Worm (Caenorhabditis elegans) whole organism, young adult: ENCODE data around the gene glb-11.
A peak's percentile ranks its signal among the peaks of the same experiment; 100 is the strongest.

ENCODE experiments used
- B0035.1 ChIP-seq: sonication (generic microtip); optimal IDR thresholded peaks from 2 replicates; lab custom pipeline; 2016; ENCODE audit warnings: missing genetic modification characterization, mild to moderate bottlenecking, missing compliant biosample characterization, missing genotype, missing genetic modification reagents
- F23B12.7 ChIP-seq: sonication (generic microtip); optimal IDR thresholded peaks from 2 replicates; lab custom pipeline; 2017; ENCODE audit warnings: missing genetic modification characterization, mild to moderate bottlenecking, missing compliant biosample characterization, antibody characterized with exemption, moderate library complexity; ENCODE audit not compliant: insufficient read depth
- let-607 ChIP-seq, 2 experiments: fragments of 200-800 bp in 1 of 2; sonication (Bioruptor generic) in 1 of 2; sonication (generic microtip) in 1 of 2; optimal IDR thresholded peaks; 2 replicates each; lab custom pipeline; 2016 to 2018; ENCODE audit warnings: mild to moderate bottlenecking in 2 of 2, missing compliant biosample characterization in 2 of 2, missing genetic modification characterization in 2 of 2, moderate library complexity in 2 of 2, missing genotype in 1 of 2
- pha-4 ChIP-seq: fragments of 150-350 bp; sonication (generic microtip); optimal IDR thresholded peaks from 2 replicates; lab custom pipeline; 2014; ENCODE audit warnings: missing biosample characterization, missing genetic modification reagents, missing genetic modification characterization
- sea-2 ChIP-seq: fragments of 200-800 bp; sonication (Bioruptor generic); IDR thresholded peaks from 2 replicates; pipeline ENCODE4 v1.3.6; 2022; ENCODE audit warnings: missing genetic modification characterization, missing compliant biosample characterization

DNA sequence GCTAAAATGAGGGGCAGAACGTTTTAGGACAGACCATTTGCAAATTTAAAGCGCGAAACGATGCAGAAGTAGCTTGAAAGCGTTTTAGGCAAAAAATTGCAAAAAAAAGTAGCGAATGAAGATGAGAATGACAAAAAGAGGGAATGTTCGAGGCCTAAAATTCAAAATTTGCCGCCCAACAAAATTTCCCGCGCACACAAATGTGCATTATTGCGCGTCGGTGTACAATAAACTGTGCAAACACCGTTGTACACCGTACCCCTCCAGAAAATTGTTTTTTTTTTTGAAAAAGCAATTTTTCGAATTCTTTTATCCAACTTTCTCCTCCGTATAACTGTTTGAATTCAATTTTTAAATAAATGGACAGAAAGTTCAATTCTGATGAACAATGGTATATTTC lies 27.8 kb upstream of the glb-11 start, which contains the start of gene snpc-3.4:
- TF ChIP-seq F23B12.7 (tag; lab: Kevin White, UChicago) (peak; percentile 21), pha-4 (tag; lab: Kevin White, UChicago) (no peak), let-607 (tag; optimal IDR thresholded peaks at IDR 0.05; lab: Kevin White, UChicago) (no peak), sea-2 (GFP tag; lab: Robert Waterston, UW) (no peak), B0035.1 (no peak)
